Fruit fly (Drosophila melanogaster) whole organism, embryonic: ENCODE results near the gene CG17028.

Experiments used
- CG17361 ChIP-seq: fragments of 200-800 bp; sonication (Bioruptor generic); IDR thresholded peaks from 3 replicates; pipeline ENCODE4 v1.3.6; 2022; ENCODE audit warnings: missing biosample characterization, missing genetic modification characterization
- Dref ChIP-seq: fragments of 200-800 bp; sonication (Bioruptor generic); IDR thresholded peaks from 2 replicates; pipeline ENCODE4 v1.3.6; 2022; ENCODE audit warnings: missing biosample characterization, missing genetic modification characterization
- cg ChIP-seq: fragments of 200-800 bp; sonication (Bioruptor generic); optimal IDR thresholded peaks from 3 replicates; lab custom pipeline; 2019; ENCODE audit warnings: missing biosample characterization, mild to moderate bottlenecking, missing genetic modification characterization, moderate library complexity
- crp ChIP-seq, 2 experiments: fragments of 200-800 bp; sonication (Bioruptor generic); optimal IDR thresholded peaks; 2 replicates in 1 of 2; 3 replicates in 1 of 2; lab custom pipeline; 2017; ENCODE audit warnings: missing biosample characterization in 2 of 2, missing genetic modification characterization in 2 of 2, mild to moderate bottlenecking in 1 of 2, moderate library complexity in 1 of 2
- rib ChIP-seq: fragments of 200-800 bp; sonication (Bioruptor generic); IDR thresholded peaks from 2 replicates; pipeline ENCODE4 v1.3.6; 2022; ENCODE audit warnings: missing biosample characterization, missing genetic modification characterization
- tgo ChIP-seq: fragments of 200-800 bp; sonication (Bioruptor generic); IDR thresholded peaks from 3 replicates; pipeline ENCODE4 v1.3.6; 2022; ENCODE audit warnings: missing biosample characterization, missing genetic modification characterization

dm6 chr3L:16002116-16002716, 23.9 kb downstream of the CG17028 start:
- TF ChIP-seq Dref = no peak
- TF ChIP-seq crp (GFP tag; optimal IDR thresholded peaks at IDR 0.05; lab: Kevin White, UChicago) = no peak
- TF ChIP-seq cg = no peak
- TF ChIP-seq tgo = no peak
- no peak for TF ChIP-seq rib (GFP tag; lab: Robert Waterston, UW)
- no peak for TF ChIP-seq CG17361
